Fruit fly (Drosophila melanogaster): ENCODE data around the gene Usf.

Usf gene

dm6 chrX:4548611-4549120, at the start of gene Usf, which contains the start of gene CG15912:
Gene Usf (minus strand): TSS chrX:4548794.
Gene CG15912 (plus strand): TSS chrX:4549070.
- TF ChIP-seq CG17806 (tag; optimal IDR thresholded peaks at IDR 0.05) (no peak), CG8159 (tag; optimal IDR thresholded peaks at IDR 0.05) (no peak), EcR (GFP tag; optimal IDR thresholded peaks at IDR 0.05) (peak; percentile 57)

DNA sequence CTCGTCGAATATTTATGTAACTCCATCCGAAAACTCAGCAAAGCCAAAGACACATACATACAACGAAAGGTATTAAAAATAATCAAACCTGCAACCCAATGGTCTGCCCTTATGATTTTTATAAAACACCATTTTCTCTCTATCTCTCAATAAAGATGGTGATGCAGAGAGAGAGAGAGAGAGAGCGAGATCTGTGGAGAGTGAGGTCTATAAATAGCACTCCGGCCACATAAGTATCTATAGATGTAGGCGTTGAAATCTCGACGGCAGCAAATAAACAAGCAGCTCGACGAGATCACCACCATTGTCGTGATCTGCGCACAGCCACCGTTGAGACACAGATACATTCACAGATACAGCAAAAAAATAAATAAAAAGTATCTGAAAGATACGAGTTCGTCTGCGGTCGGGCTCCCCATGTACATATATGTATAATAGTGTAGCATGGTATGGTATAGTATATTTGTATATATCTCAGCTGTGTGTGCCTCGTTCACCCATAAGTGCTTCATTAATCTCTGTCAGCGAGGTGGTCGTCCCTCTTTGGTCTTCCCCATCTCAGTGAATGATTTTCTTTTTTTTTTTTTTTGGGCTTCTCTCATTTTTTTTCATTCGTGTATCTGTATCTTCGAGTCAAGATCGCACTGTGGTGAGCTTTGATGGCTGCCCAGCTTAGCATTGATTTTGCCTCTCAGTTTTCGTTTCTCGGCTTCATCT, 48.0 kb upstream of the Usf start:
- peak; percentile 6 for TF ChIP-seq CG15710 (tag; optimal IDR thresholded peaks at IDR 0.05)
- TF ChIP-seq D1 (tag; optimal IDR thresholded peaks at IDR 0.05), result no peak
- no peak for TF ChIP-seq CG8159 (tag; optimal IDR thresholded peaks at IDR 0.05)
- peak; percentile 12 for TF ChIP-seq CG13204 (GFP tag; optimal IDR thresholded peaks at IDR 0.05)
- peak; percentile 33; the same call in 1 of the 3 replicates for TF ChIP-seq fd96Ca (GFP tag; IDR thresholded peaks at IDR 0.05)
- peak; percentile 13 for TF ChIP-seq EcR (GFP tag; optimal IDR thresholded peaks at IDR 0.05)
- TF ChIP-seq Pif1A (GFP tag; optimal IDR thresholded peaks at IDR 0.05), result peak; percentile 39

DNA sequence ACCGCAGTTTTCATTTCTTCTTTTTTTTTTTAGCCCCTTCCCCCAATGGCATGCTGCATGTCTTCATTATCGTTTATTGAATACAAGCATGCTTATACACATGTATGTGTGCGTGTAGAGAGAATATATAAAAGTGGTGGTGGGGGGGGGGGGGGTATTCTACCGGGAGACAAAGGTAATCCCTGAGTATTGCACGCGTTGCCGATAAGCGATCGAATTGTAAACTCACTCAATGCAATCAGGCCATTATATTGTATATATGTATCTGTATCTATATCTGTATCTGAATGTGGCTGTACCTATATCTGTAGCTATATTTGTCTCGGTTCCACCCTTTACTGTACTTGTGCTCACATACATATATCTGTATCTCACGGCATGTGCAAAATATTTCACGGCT, 43.7 kb upstream of the Usf start:
- TF ChIP-seq CG9948 (tag; optimal IDR thresholded peaks at IDR 0.05), result no peak
- TF ChIP-seq CG8159 (tag; optimal IDR thresholded peaks at IDR 0.05), result no peak
- no peak for TF ChIP-seq Pif1A (GFP tag; optimal IDR thresholded peaks at IDR 0.05)
- no peak for TF ChIP-seq CG4496 (GFP tag; IDR thresholded peaks at IDR 0.05)
- TF ChIP-seq CG14655 (GFP tag; optimal IDR thresholded peaks at IDR 0.05), result no peak
- no peak for TF ChIP-seq CG15710 (tag; optimal IDR thresholded peaks at IDR 0.05)
- TF ChIP-seq gl (tag; optimal IDR thresholded peaks at IDR 0.05), result no peak
- TF ChIP-seq EcR (GFP tag; optimal IDR thresholded peaks at IDR 0.05), result no peak

DNA sequence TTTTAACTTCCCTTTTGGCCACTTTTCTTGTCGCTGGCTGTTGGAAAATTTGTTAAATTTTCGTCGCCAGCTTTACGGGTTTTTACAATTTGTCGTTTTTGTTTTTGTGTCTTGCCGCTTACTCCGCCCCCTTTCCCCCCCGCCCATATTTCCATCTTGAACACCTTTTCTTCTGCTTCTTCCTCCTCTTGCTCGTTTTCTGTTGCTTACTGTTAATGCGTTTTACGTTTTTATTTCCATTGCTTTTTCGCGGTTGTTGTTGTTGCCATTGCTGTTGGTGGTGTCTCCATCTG, 42.1 kb upstream of the Usf start:
- TF ChIP-seq CG34367 (tag; optimal IDR thresholded peaks at IDR 0.05) (no peak), gl (tag; optimal IDR thresholded peaks at IDR 0.05) (no peak), CG14655 (GFP tag; optimal IDR thresholded peaks at IDR 0.05) (no peak), fd96Ca (GFP tag; IDR thresholded peaks at IDR 0.05) (no peak), CG12605 (GFP tag; IDR thresholded peaks at IDR 0.05) (no peak), Pif1B (GFP tag; optimal IDR thresholded peaks at IDR 0.05) (no peak), CG4496 (GFP tag; IDR thresholded peaks at IDR 0.05) (no peak), EcR (GFP tag; optimal IDR thresholded peaks at IDR 0.05) (no peak), CG9948 (tag; optimal IDR thresholded peaks at IDR 0.05) (no peak), CG13204 (GFP tag; optimal IDR thresholded peaks at IDR 0.05) (no peak)

- no peak for TF ChIP-seq D1 (tag; optimal IDR thresholded peaks at IDR 0.05)
- peak; percentile 88 for TF ChIP-seq CG8301 (tag; optimal IDR thresholded peaks at IDR 0.05)
- peak; percentile 92 for TF ChIP-seq CG14655 (GFP tag; optimal IDR thresholded peaks at IDR 0.05)
- TF ChIP-seq EcR (GFP tag; optimal IDR thresholded peaks at IDR 0.05), result peak; percentile 23
- TF ChIP-seq CG13204 (GFP tag; optimal IDR thresholded peaks at IDR 0.05), result peak; percentile 77
- TF ChIP-seq CG15710 (tag; optimal IDR thresholded peaks at IDR 0.05), result peak; percentile 94
- TF ChIP-seq CG17806 (tag; optimal IDR thresholded peaks at IDR 0.05), result peak; percentile 86
- TF ChIP-seq CG34367 (tag; optimal IDR thresholded peaks at IDR 0.05), result peak; percentile 92
- TF ChIP-seq Ets98B (GFP tag; IDR thresholded peaks at IDR 0.05), result peak; percentile 96
- TF ChIP-seq CG12605 (GFP tag; IDR thresholded peaks at IDR 0.05), result peak; percentile 92
- TF ChIP-seq CG32121 (GFP tag; IDR thresholded peaks at IDR 0.05), result peak; percentile 94
- peak; percentile 98 for TF ChIP-seq CG4496 (GFP tag; IDR thresholded peaks at IDR 0.05)
- peak; percentile 86 for TF ChIP-seq CG10348 (GFP tag; IDR thresholded peaks at IDR 0.05)
- TF ChIP-seq Pif1B (GFP tag; optimal IDR thresholded peaks at IDR 0.05), result peak; percentile 44
- TF ChIP-seq Snoo (tag; optimal IDR thresholded peaks at IDR 0.05), result peak; percentile 95
- TF ChIP-seq CG9948 (tag; optimal IDR thresholded peaks at IDR 0.05), result peak; percentile 84
- TF ChIP-seq gl (tag; optimal IDR thresholded peaks at IDR 0.05), result peak; percentile 84
- TF ChIP-seq rn (GFP tag; IDR thresholded peaks at IDR 0.05), result peak; percentile 97
- TF ChIP-seq fd96Ca (GFP tag; IDR thresholded peaks at IDR 0.05), result peak; percentile 98
- peak; percentile 55 for TF ChIP-seq Pif1A (GFP tag; optimal IDR thresholded peaks at IDR 0.05)
- peak; percentile 90 for TF ChIP-seq CG8159 (tag; optimal IDR thresholded peaks at IDR 0.05)
These were observed 41.6 kb upstream of the Usf start for dm6 chrX:4589951-4590771.

- TF ChIP-seq CG32121 (GFP tag; IDR thresholded peaks at IDR 0.05) (no peak), rn (GFP tag; IDR thresholded peaks at IDR 0.05) (no peak), D1 (tag; optimal IDR thresholded peaks at IDR 0.05) (no peak), CG4496 (GFP tag; IDR thresholded peaks at IDR 0.05) (no peak), CG13204 (GFP tag; optimal IDR thresholded peaks at IDR 0.05) (no peak), CG17806 (tag; optimal IDR thresholded peaks at IDR 0.05) (no peak), CG12605 (GFP tag; IDR thresholded peaks at IDR 0.05) (no peak), fd96Ca (GFP tag; IDR thresholded peaks at IDR 0.05) (no peak), Snoo (tag; optimal IDR thresholded peaks at IDR 0.05) (no peak), CG9948 (tag; optimal IDR thresholded peaks at IDR 0.05) (no peak), CG15710 (tag; optimal IDR thresholded peaks at IDR 0.05) (no peak), CG14655 (GFP tag; optimal IDR thresholded peaks at IDR 0.05) (no peak), CG8159 (tag; optimal IDR thresholded peaks at IDR 0.05) (no peak), Pif1A (GFP tag; optimal IDR thresholded peaks at IDR 0.05) (no peak), CG10348 (GFP tag; IDR thresholded peaks at IDR 0.05) (no peak), Ets98B (GFP tag; IDR thresholded peaks at IDR 0.05) (no peak), CG34367 (tag; optimal IDR thresholded peaks at IDR 0.05) (no peak), Pif1B (GFP tag; optimal IDR thresholded peaks at IDR 0.05) (no peak), gl (tag; optimal IDR thresholded peaks at IDR 0.05) (no peak)
These were observed 40.4 kb upstream of the Usf start for dm6 chrX:4588981-4589380.
